Worm (Caenorhabditis elegans) whole organism, L4 larva: Measurements from ENCODE around the gene pqn-96.

Experiments used
- F49E8.2 ChIP-seq: sonication (generic microtip); optimal IDR thresholded peaks from 2 replicates; lab custom pipeline; 2016; ENCODE audit warnings: missing compliant biosample characterization, mild to moderate bottlenecking, missing genetic modification characterization, borderline replicate concordance
- T26A8.4 ChIP-seq: fragments of 200-800 bp; sonication (Bioruptor generic); IDR thresholded peaks from 2 replicates; pipeline ENCODE4 v1.3.6; 2022; ENCODE audit warnings: missing genetic modification characterization, missing compliant biosample characterization
- Y75B8A.6 ChIP-seq: fragments of 200-800 bp; sonication (Bioruptor generic); IDR thresholded peaks from 2 replicates; pipeline ENCODE4 v1.3.6; 2022; ENCODE audit warnings: missing genetic modification reagents, missing genetic modification characterization, missing compliant biosample characterization
- attf-4 ChIP-seq: sonication (generic microtip); optimal IDR thresholded peaks from 3 replicates; lab custom pipeline; 2017; ENCODE audit warnings: missing biosample characterization, missing genetic modification characterization
- ceh-20 ChIP-seq: fragments of 200-800 bp; sonication (Bioruptor generic); IDR thresholded peaks from 2 replicates; pipeline ENCODE4 v1.3.6; 2022; ENCODE audit warnings: missing genetic modification reagents, missing genetic modification characterization, missing compliant biosample characterization
- ceh-82 ChIP-seq: sonication (generic microtip); optimal IDR thresholded peaks from 2 replicates; lab custom pipeline; 2017; ENCODE audit warnings: missing biosample characterization, missing genetic modification characterization
- dmd-6 ChIP-seq: fragments of 200-800 bp; sonication (Bioruptor generic); IDR thresholded peaks from 2 replicates; pipeline ENCODE4 v1.3.6; 2022; ENCODE audit warnings: missing genetic modification reagents, missing genetic modification characterization, missing compliant biosample characterization
- egl-27 ChIP-seq: sonication (generic microtip); optimal IDR thresholded peaks from 3 replicates; lab custom pipeline; 2017; ENCODE audit warnings: missing biosample characterization, missing genetic modification reagents, missing genetic modification characterization
- lin-13 ChIP-seq: fragments of 150-350 bp; optimal IDR thresholded peaks from 2 replicates; lab custom pipeline; 2014; ENCODE audit warnings: missing biosample characterization, missing genetic modification reagents, missing genetic modification characterization
- lin-39 ChIP-seq: fragments of 150-350 bp; optimal IDR thresholded peaks from 2 replicates; lab custom pipeline; 2014; ENCODE audit warnings: missing biosample characterization, missing genetic modification reagents, missing genetic modification characterization
- nhr-11 ChIP-seq: fragments of 150-350 bp; optimal IDR thresholded peaks from 2 replicates; lab custom pipeline; 2014; ENCODE audit warnings: missing biosample characterization, missing genetic modification characterization
- vab-7 ChIP-seq: fragments of 200-800 bp; sonication (Bioruptor generic); IDR thresholded peaks from 2 replicates; pipeline ENCODE4 v1.3.6; 2022; ENCODE audit warnings: missing genetic modification reagents, missing genetic modification characterization, missing compliant biosample characterization

DNA sequence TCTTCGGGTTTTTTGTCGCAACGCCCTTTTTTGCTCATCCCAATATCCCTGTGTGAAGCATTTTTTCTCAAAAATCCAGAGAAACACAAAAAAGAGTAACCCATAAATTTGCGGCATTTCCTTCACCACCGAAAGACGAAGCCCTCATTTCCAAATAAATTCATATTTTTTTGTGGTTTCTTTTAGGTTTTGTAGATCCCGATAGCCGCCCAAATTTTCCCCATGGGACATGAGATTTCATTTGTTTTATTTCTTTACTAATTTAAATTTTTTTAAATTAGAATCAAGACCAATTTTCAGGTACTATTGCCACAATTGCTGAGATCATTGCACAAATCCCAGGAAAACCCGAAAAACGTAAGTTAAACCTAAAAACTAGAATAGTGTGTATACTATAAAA lies 27.5 kb upstream of the pqn-96 start, which contains the start of gene mig-39:
- TF ChIP-seq attf-4 (tag; lab: Kevin White, UChicago) = no peak
- TF ChIP-seq Y75B8A.6 (GFP tag; lab: Robert Waterston, UW) = no peak
- no peak for TF ChIP-seq vab-7 (GFP tag; lab: Robert Waterston, UW)
- no peak for TF ChIP-seq nhr-11 (tag; lab: Kevin White, UChicago)
- no peak for TF ChIP-seq T26A8.4 (GFP tag; lab: Robert Waterston, UW)
- no peak for TF ChIP-seq egl-27
- no peak for TF ChIP-seq ceh-20 (GFP tag; lab: Robert Waterston, UW)
- no peak for TF ChIP-seq lin-39 (tag; lab: Kevin White, UChicago)
- TF ChIP-seq lin-13 (GFP tag; lab: Kevin White, UChicago) = no peak
- no peak for TF ChIP-seq ceh-82 (tag; lab: Kevin White, UChicago)
- TF ChIP-seq dmd-6 (GFP tag; lab: Robert Waterston, UW) = no peak
- TF ChIP-seq F49E8.2 = no peak
